In the genomic region with DNA sequence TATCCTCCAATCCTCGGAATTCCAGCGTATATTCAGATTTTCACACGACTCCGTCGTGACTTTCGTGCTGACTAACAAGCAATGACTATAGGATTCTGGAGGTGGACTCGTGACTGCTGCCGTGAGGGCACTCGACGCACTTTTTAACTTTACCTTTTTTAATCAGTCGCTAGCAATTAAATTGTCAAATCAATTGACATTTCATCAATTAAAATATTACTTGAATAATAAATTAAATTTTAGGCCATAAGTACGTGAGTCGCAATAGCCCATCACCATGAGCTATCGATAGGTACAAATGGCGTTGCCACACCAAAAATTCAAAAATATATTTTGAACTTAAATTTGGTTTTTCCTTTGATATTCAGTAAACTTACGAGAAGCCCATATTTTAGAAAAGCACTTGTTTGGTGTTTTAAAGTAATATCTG, we compare ENCODE assay signal across 1 fruit fly cellular context.
TF ChIP-seq lines count a peak whose summit lies in the region.

A gene (minus strand): TSS at position 87 of the 430 bp plus-strand sequence.

TF ChIP-seq in whole organism, embryonic, 481 proteins besides CTCF, POLR2A, EP300 and RAD21 (continued from another document and continues in another):
- TF ChIP-seq dimm (GFP tag; IDR thresholded peaks at IDR 0.05; lab: Robert Waterston, UW) (peak; percentile 85), CG30431 (GFP tag; optimal IDR thresholded peaks at IDR 0.05; lab: Kevin White, UChicago) (peak; percentile 96), CG9215 (GFP tag; IDR thresholded peaks at IDR 0.05; lab: Robert Waterston, UW) (peak; percentile 92), CG11695 (GFP tag; IDR thresholded peaks at IDR 0.05; lab: Robert Waterston, UW) (peak; percentile 90), ci (GFP tag; IDR thresholded peaks at IDR 0.05; lab: Robert Waterston, UW) (peak; percentile 94), CG15011 (GFP tag; optimal IDR thresholded peaks at IDR 0.05; lab: Kevin White, UChicago) (no peak), Sin3A (optimal IDR thresholded peaks at IDR 0.05; lab: Kevin White, UChicago) (peak; percentile 51), CG18476 (GFP tag; optimal IDR thresholded peaks at IDR 0.05; lab: Kevin White, UChicago) (peak; percentile 79), Deaf1 (tag; optimal IDR thresholded peaks at IDR 0.05; lab: Kevin White, UChicago) (peak; percentile 56), jigr1 (GFP tag; IDR thresholded peaks at IDR 0.05; lab: Robert Waterston, UW) (peak; percentile 88), Dip3 (GFP tag; optimal IDR thresholded peaks at IDR 0.05; lab: Kevin White, UChicago) (peak; percentile 94), CG2120 (GFP tag; optimal IDR thresholded peaks at IDR 0.05; lab: Kevin White, UChicago) (peak; percentile 99), gsb-n (tag; optimal IDR thresholded peaks at IDR 0.05; lab: Kevin White, UChicago) (peak; percentile 90), CG7839 (tag; optimal IDR thresholded peaks at IDR 0.05; lab: Kevin White, UChicago) (peak; percentile 89), CG31365 (tag; optimal IDR thresholded peaks at IDR 0.05; lab: Kevin White, UChicago) (no peak), ato (GFP tag; IDR thresholded peaks at IDR 0.05; lab: Robert Waterston, UW; ENCODE audit: partially characterized antibody) (peak; percentile 85), CG13424 (tag; optimal IDR thresholded peaks at IDR 0.05; lab: Kevin White, UChicago) (peak; percentile 97), C15 (GFP tag; IDR thresholded peaks at IDR 0.05; lab: Robert Waterston, UW) (peak; percentile 87), CG10147 (GFP tag; optimal IDR thresholded peaks at IDR 0.05; lab: Kevin White, UChicago) (peak; percentile 53), hbn (GFP tag; IDR thresholded peaks at IDR 0.05; lab: Robert Waterston, UW; ENCODE audit: partially characterized antibody) (peak; percentile 100), twi (tag; optimal IDR thresholded peaks at IDR 0.05; lab: Kevin White, UChicago) (peak; percentile 69), Mad (GFP tag; optimal IDR thresholded peaks at IDR 0.05; lab: Kevin White, UChicago) (peak; percentile 93), kah (GFP tag; optimal IDR thresholded peaks at IDR 0.05; lab: Kevin White, UChicago) (no peak), CG7556 (GFP tag; optimal IDR thresholded peaks at IDR 0.05; lab: Kevin White, UChicago) (peak; percentile 91), Dip2 (GFP tag; IDR thresholded peaks at IDR 0.05; lab: Robert Waterston, UW) (0 out of 2 replicates have a peak, but pooled peaks have one; percentile 16), CG4730 (GFP tag; IDR thresholded peaks at IDR 0.05; lab: Robert Waterston, UW) (peak; percentile 77), CG8478 (optimal IDR thresholded peaks at IDR 0.05; lab: Kevin White, UChicago) (no peak), CG30020 (tag; optimal IDR thresholded peaks at IDR 0.05; lab: Kevin White, UChicago) (peak; percentile 85), nerfin-1 (tag; optimal IDR thresholded peaks at IDR 0.05; lab: Kevin White, UChicago) (peak; percentile 89), E2f2 (GFP tag; IDR thresholded peaks at IDR 0.05; lab: Robert Waterston, UW) (peak; percentile 89), Sox100B (GFP tag; optimal IDR thresholded peaks at IDR 0.05; lab: Kevin White, UChicago) (peak; percentile 78), Lim3 (GFP tag; IDR thresholded peaks at IDR 0.05; lab: Robert Waterston, UW) (peak; percentile 65), Antp (GFP tag; optimal IDR thresholded peaks at IDR 0.05; lab: Kevin White, UChicago) (peak; percentile 94), CG9817 (tag; optimal IDR thresholded peaks at IDR 0.05; lab: Kevin White, UChicago) (peak; percentile 94), Abd-B (GFP tag; optimal IDR thresholded peaks at IDR 0.05; lab: Kevin White, UChicago) (peak; percentile 94), CG1792 (GFP tag; optimal IDR thresholded peaks at IDR 0.05; lab: Kevin White, UChicago) (peak; percentile 57), CG7745 (tag; optimal IDR thresholded peaks at IDR 0.05; lab: Kevin White, UChicago) (no peak), CG4404 (GFP tag; IDR thresholded peaks at IDR 0.05; lab: Robert Waterston, UW) (peak; percentile 94), cato (GFP tag; optimal IDR thresholded peaks at IDR 0.05; lab: Kevin White, UChicago; ENCODE audit: borderline replicate concordance) (peak; percentile 93), btn (GFP tag; optimal IDR thresholded peaks at IDR 0.05; lab: Kevin White, UChicago) (peak; percentile 31), slou (GFP tag; optimal IDR thresholded peaks at IDR 0.05; lab: Kevin White, UChicago) (peak; percentile 93), Adf1 (GFP tag; IDR thresholded peaks at IDR 0.05; lab: Robert Waterston, UW) (peak; percentile 72), CG18619 (GFP tag; optimal IDR thresholded peaks at IDR 0.05; lab: Kevin White, UChicago) (peak; percentile 79), run (tag; optimal IDR thresholded peaks at IDR 0.05; lab: Kevin White, UChicago) (peak; percentile 31), esg (GFP tag; conservative IDR thresholded peaks at IDR 0.05; lab: Robert Waterston, UW) (peak; percentile 94), abd-A (tag; optimal IDR thresholded peaks at IDR 0.05; lab: Kevin White, UChicago) (no peak), Stat92E (GFP tag; optimal IDR thresholded peaks at IDR 0.05; lab: Kevin White, UChicago) (peak in 1 of 3 experiments; percentile 60), Bgb (GFP tag; IDR thresholded peaks at IDR 0.05; lab: Robert Waterston, UW; ENCODE audit: partially characterized antibody) (peak; percentile 98), gem (tag; optimal IDR thresholded peaks at IDR 0.05; lab: Kevin White, UChicago) (peak; percentile 98), CG17829 (tag; optimal IDR thresholded peaks at IDR 0.05; lab: Kevin White, UChicago) (peak; percentile 89), CG18599 (GFP tag; optimal IDR thresholded peaks at IDR 0.05; lab: Kevin White, UChicago) (peak; percentile 78), Chrac-16 (GFP tag; optimal IDR thresholded peaks at IDR 0.05; lab: Kevin White, UChicago) (peak; percentile 99), kay (GFP tag; optimal IDR thresholded peaks at IDR 0.05; lab: Kevin White, UChicago) (peak; percentile 89), unpg (GFP tag; optimal IDR thresholded peaks at IDR 0.05; lab: Kevin White, UChicago) (peak; percentile 97), Asciz (GFP tag; optimal IDR thresholded peaks at IDR 0.05; lab: Kevin White, UChicago) (peak; percentile 19), pzg (GFP tag; optimal IDR thresholded peaks at IDR 0.05; lab: Kevin White, UChicago) (peak; percentile 70), CG17186 (GFP tag; optimal IDR thresholded peaks at IDR 0.05; lab: Kevin White, UChicago) (peak; percentile 36), bigmax (GFP tag; optimal IDR thresholded peaks at IDR 0.05; lab: Kevin White, UChicago) (no peak), insv (GFP tag; optimal IDR thresholded peaks at IDR 0.05; lab: Kevin White, UChicago) (peak in 1 of 2 experiments; percentile 46), YL-1 (GFP tag; optimal IDR thresholded peaks at IDR 0.05; lab: Kevin White, UChicago) (peak; percentile 64), CG4854 (GFP tag; optimal IDR thresholded peaks at IDR 0.05; lab: Kevin White, UChicago) (peak; percentile 80), CG11696 (GFP tag; IDR thresholded peaks at IDR 0.05; lab: Robert Waterston, UW) (no peak), CG12071 (GFP tag; optimal IDR thresholded peaks at IDR 0.05; lab: Kevin White, UChicago) (no peak), fd64A (GFP tag; optimal IDR thresholded peaks at IDR 0.05; lab: Kevin White, UChicago) (no peak), corto (GFP tag; optimal IDR thresholded peaks at IDR 0.05; lab: Kevin White, UChicago) (peak; percentile 22), pita (GFP tag; optimal IDR thresholded peaks at IDR 0.05; lab: Kevin White, UChicago) (no peak), Rx (GFP tag; IDR thresholded peaks at IDR 0.05; lab: Robert Waterston, UW) (peak; percentile 81), CG6272 (GFP tag; IDR thresholded peaks at IDR 0.05; lab: Robert Waterston, UW) (peak; percentile 96), Hsf (GFP tag; optimal IDR thresholded peaks at IDR 0.05; lab: Kevin White, UChicago) (peak; percentile 98), Dek (tag; optimal IDR thresholded peaks at IDR 0.05; lab: Kevin White, UChicago) (peak; percentile 95), hkb (optimal IDR thresholded peaks at IDR 0.05; lab: Kevin White, UChicago) (no peak), hkb (GFP tag; IDR thresholded peaks at IDR 0.05; lab: Robert Waterston, UW) (peak; percentile 77), hth (optimal IDR thresholded peaks at IDR 0.05; lab: Kevin White, UChicago) (no peak), Eip74EF (GFP tag; optimal IDR thresholded peaks at IDR 0.05; lab: Kevin White, UChicago) (peak in 1 of 2 experiments; percentile 46), MESR4 (GFP tag; optimal IDR thresholded peaks at IDR 0.05; lab: Kevin White, UChicago) (peak; percentile 87), Bdp1 (GFP tag; optimal IDR thresholded peaks at IDR 0.05; lab: Kevin White, UChicago) (peak; percentile 91), CG12236 (GFP tag; optimal IDR thresholded peaks at IDR 0.05; lab: Kevin White, UChicago) (peak; percentile 79), peb (GFP tag; IDR thresholded peaks at IDR 0.05; lab: Robert Waterston, UW) (peak; percentile 89), Xrp1 (GFP tag; IDR thresholded peaks at IDR 0.05; lab: Robert Waterston, UW) (peak; percentile 93), Hr39 (optimal IDR thresholded peaks at IDR 0.05; lab: Kevin White, UChicago) (no peak), grn (GFP tag; optimal IDR thresholded peaks at IDR 0.05; lab: Kevin White, UChicago) (peak; percentile 40), CkIIα-i1 (GFP tag; IDR thresholded peaks at IDR 0.05; lab: Robert Waterston, UW) (no peak), CG18262 (tag; optimal IDR thresholded peaks at IDR 0.05; lab: Kevin White, UChicago) (peak; percentile 81), CG13296 (GFP tag; optimal IDR thresholded peaks at IDR 0.05; lab: Kevin White, UChicago) (peak; percentile 77), CG32532 (GFP tag; IDR thresholded peaks at IDR 0.05; lab: Robert Waterston, UW) (peak; percentile 92), HLH4C (GFP tag; IDR thresholded peaks at IDR 0.05; lab: Robert Waterston, UW; ENCODE audit: partially characterized antibody) (peak; percentile 98), CG5953 (GFP tag; IDR thresholded peaks at IDR 0.05; lab: Robert Waterston, UW) (peak; percentile 95), Ptx1 (GFP tag; IDR thresholded peaks at IDR 0.05; lab: Robert Waterston, UW) (peak; percentile 94), cg (GFP tag; optimal IDR thresholded peaks at IDR 0.05; lab: Kevin White, UChicago) (no peak), CG8281 (tag; optimal IDR thresholded peaks at IDR 0.05; lab: Kevin White, UChicago) (peak; percentile 21), CG3847 (GFP tag; IDR thresholded peaks at IDR 0.05; lab: Robert Waterston, UW) (peak; percentile 96), mam (GFP tag; optimal IDR thresholded peaks at IDR 0.05; lab: Kevin White, UChicago) (peak; percentile 93), NC2α (GFP tag; optimal IDR thresholded peaks at IDR 0.05; lab: Kevin White, UChicago) (peak; percentile 43), lola (GFP tag; optimal IDR thresholded peaks at IDR 0.05; lab: Kevin White, UChicago) (peak in 1 of 3 experiments; percentile 95), oc (tag; optimal IDR thresholded peaks at IDR 0.05; lab: Kevin White, UChicago) (no peak), fd3F (GFP tag; optimal IDR thresholded peaks at IDR 0.05; lab: Kevin White, UChicago) (peak; percentile 77), zfh1 (GFP tag; IDR thresholded peaks at IDR 0.05; lab: Robert Waterston, UW) (peak; percentile 92), CG11456 (GFP tag; IDR thresholded peaks at IDR 0.05; lab: Robert Waterston, UW) (peak; percentile 90), inv (GFP tag; IDR thresholded peaks at IDR 0.05; lab: Robert Waterston, UW; ENCODE audit: partially characterized antibody) (peak; percentile 100), ac (GFP tag; optimal IDR thresholded peaks at IDR 0.05; lab: Kevin White, UChicago) (peak; percentile 71), CG17328 (GFP tag; IDR thresholded peaks at IDR 0.05; lab: Robert Waterston, UW) (peak; percentile 89), mld (GFP tag; IDR thresholded peaks at IDR 0.05; lab: Robert Waterston, UW; ENCODE audit: partially characterized antibody) (peak; percentile 87), slbo (GFP tag; IDR thresholded peaks at IDR 0.05; lab: Robert Waterston, UW) (peak; percentile 98), tx (GFP tag; optimal IDR thresholded peaks at IDR 0.05; lab: Kevin White, UChicago) (peak; percentile 95), CG34376 (GFP tag; optimal IDR thresholded peaks at IDR 0.05; lab: Kevin White, UChicago) (peak; percentile 87), CG10209 (GFP tag; optimal IDR thresholded peaks at IDR 0.05; lab: Kevin White, UChicago) (peak; percentile 95), CG31388 (GFP tag; optimal IDR thresholded peaks at IDR 0.05; lab: Kevin White, UChicago) (peak; percentile 68), CrebB (tag; optimal IDR thresholded peaks at IDR 0.05; lab: Kevin White, UChicago) (peak; percentile 90), CG14860 (GFP tag; IDR thresholded peaks at IDR 0.05; lab: Robert Waterston, UW; ENCODE audit: partially characterized antibody) (peak; percentile 100), CG10462 (GFP tag; optimal IDR thresholded peaks at IDR 0.05; lab: Kevin White, UChicago) (peak; percentile 77), Fer2 (tag; optimal IDR thresholded peaks at IDR 0.05; lab: Kevin White, UChicago) (peak; percentile 70), CG2678 (tag; optimal IDR thresholded peaks at IDR 0.05; lab: Kevin White, UChicago) (peak; percentile 85), cas (GFP tag; IDR thresholded peaks at IDR 0.05; lab: Robert Waterston, UW) (peak; percentile 92), CG6254 (GFP tag; optimal IDR thresholded peaks at IDR 0.05; lab: Kevin White, UChicago) (peak; percentile 28), CG1024 (GFP tag; IDR thresholded peaks at IDR 0.05; lab: Robert Waterston, UW) (peak; percentile 87), ham (GFP tag; IDR thresholded peaks at IDR 0.05; lab: Robert Waterston, UW) (peak; percentile 88), salm (tag; optimal IDR thresholded peaks at IDR 0.05; lab: Kevin White, UChicago) (peak; percentile 88), ranshi (GFP tag; IDR thresholded peaks at IDR 0.05; lab: Robert Waterston, UW) (peak; percentile 91), amos (GFP tag; IDR thresholded peaks at IDR 0.05; lab: Robert Waterston, UW; ENCODE audit: partially characterized antibody) (peak; percentile 97), CG8944 (GFP tag; optimal IDR thresholded peaks at IDR 0.05; lab: Kevin White, UChicago) (peak; percentile 94), ap (GFP tag; IDR thresholded peaks at IDR 0.05; lab: Robert Waterston, UW) (peak; percentile 94), CG12219 (GFP tag; optimal IDR thresholded peaks at IDR 0.05; lab: Kevin White, UChicago) (peak; percentile 86), CG1832 (GFP tag; optimal IDR thresholded peaks at IDR 0.05; lab: Kevin White, UChicago) (no peak), gcm (GFP tag; optimal IDR thresholded peaks at IDR 0.05; lab: Kevin White, UChicago) (peak; percentile 91), Elba2 (GFP tag; optimal IDR thresholded peaks at IDR 0.05; lab: Kevin White, UChicago) (peak; percentile 75)
